Worm (Caenorhabditis elegans) whole organism, early embryonic: ENCODE results near the gene ttr-28.
A peak's percentile ranks its signal among the peaks of the same experiment; 100 is the strongest.

Experiments used
- B0310.2 ChIP-seq: sonication (generic microtip); optimal IDR thresholded peaks from 2 replicates; lab custom pipeline; 2016; ENCODE audit warnings: mild to moderate bottlenecking, missing genetic modification characterization, missing compliant biosample characterization
- F13C5.2 ChIP-seq: sonication (generic microtip); optimal IDR thresholded peaks from 2 replicates; lab custom pipeline; 2017; ENCODE audit warnings: mild to moderate bottlenecking, missing genetic modification characterization, inconsistent platforms, missing compliant biosample characterization
- aly-1 ChIP-seq: sonication (generic microtip); optimal IDR thresholded peaks from 2 replicates; lab custom pipeline; 2016; ENCODE audit warnings: missing genetic modification characterization, missing compliant biosample characterization
- ama-1 ChIP-seq: fragments of 150-350 bp; optimal IDR thresholded peaks from 2 replicates; lab custom pipeline; 2014
- ceh-13 ChIP-seq: fragments of 200-800 bp; sonication (Bioruptor generic); optimal IDR thresholded peaks from 2 replicates; lab custom pipeline; 2018; ENCODE audit warnings: mild to moderate bottlenecking, missing genetic modification characterization, missing compliant biosample characterization
- ceh-36 ChIP-seq: sonication (generic microtip); optimal IDR thresholded peaks from 2 replicates; lab custom pipeline; 2016; ENCODE audit warnings: missing genetic modification characterization, inconsistent platforms, missing compliant biosample characterization
- ets-7 ChIP-seq: sonication (generic microtip); optimal IDR thresholded peaks from 2 replicates; lab custom pipeline; 2016; ENCODE audit warnings: missing genotype, missing genetic modification characterization, missing compliant biosample characterization
- flt-1 ChIP-seq: fragments of 200-800 bp; sonication (Bioruptor generic); IDR thresholded peaks from 2 replicates; pipeline ENCODE4 v1.3.6; 2022; ENCODE audit warnings: missing genetic modification characterization, missing compliant biosample characterization
- hmbx-1 ChIP-seq: sonication (generic microtip); optimal IDR thresholded peaks from 2 replicates; lab custom pipeline; 2016; ENCODE audit warnings: mild to moderate bottlenecking, missing genetic modification characterization, missing compliant biosample characterization
- hmg-4 ChIP-seq: fragments of 200-800 bp; sonication (Bioruptor generic); optimal IDR thresholded peaks from 2 replicates; lab custom pipeline; 2018; ENCODE audit warnings: mild to moderate bottlenecking, missing genetic modification characterization, missing compliant biosample characterization
- hnd-1 ChIP-seq: sonication (generic microtip); optimal IDR thresholded peaks from 2 replicates; lab custom pipeline; 2016; ENCODE audit warnings: missing genetic modification characterization, missing compliant biosample characterization
- pes-1 ChIP-seq: fragments of 200-800 bp; sonication (Bioruptor generic); IDR thresholded peaks from 2 replicates; pipeline ENCODE4 v1.3.6; 2022; ENCODE audit warnings: missing genetic modification reagents, missing genetic modification characterization, missing compliant biosample characterization
- scrt-1 ChIP-seq: fragments of 200-800 bp; sonication (Bioruptor generic); IDR thresholded peaks from 2 replicates; pipeline ENCODE4 v1.3.6; 2022; ENCODE audit warnings: missing genetic modification characterization, missing compliant biosample characterization
- sea-1 ChIP-seq: fragments of 200-800 bp; sonication (Bioruptor generic); conservative IDR thresholded peaks from 2 replicates; pipeline ENCODE4 v1.3.6; 2022; ENCODE audit warnings: missing genetic modification characterization, missing compliant biosample characterization
- tbx-11 ChIP-seq: fragments of 200-800 bp; sonication (Bioruptor generic); IDR thresholded peaks from 2 replicates; pipeline ENCODE4 v1.3.6; 2022; ENCODE audit warnings: missing genetic modification characterization, missing compliant biosample characterization
- tbx-37 ChIP-seq: fragments of 200-800 bp; sonication (Bioruptor generic); conservative IDR thresholded peaks from 2 replicates; pipeline ENCODE4 v1.3.6; 2022; ENCODE audit warnings: missing genetic modification reagents, missing genetic modification characterization, missing compliant biosample characterization
- tra-4 ChIP-seq: sonication (generic microtip); optimal IDR thresholded peaks from 2 replicates; lab custom pipeline; 2017; ENCODE audit warnings: missing genetic modification characterization, missing compliant biosample characterization

Gene ttr-28

DNA sequence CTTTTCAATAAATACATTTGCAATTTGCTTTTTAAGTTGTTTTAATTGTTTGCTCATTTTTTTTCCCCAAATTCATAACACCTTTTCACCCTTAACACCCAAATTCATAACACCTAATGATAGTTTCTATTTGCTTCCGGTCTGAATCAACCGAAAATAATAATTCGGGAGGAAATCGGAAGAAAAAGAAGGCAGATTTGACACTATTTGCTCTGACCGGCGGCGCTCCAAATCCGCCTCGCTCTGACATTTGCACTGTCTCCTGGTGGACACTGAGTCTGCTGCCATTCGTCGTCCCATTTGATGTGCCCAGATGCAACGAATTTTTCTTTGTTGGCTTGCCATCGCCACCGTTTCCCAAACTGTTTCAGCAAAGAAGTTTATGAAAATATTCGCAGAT, 19.2 kb upstream of the ttr-28 start, which contains the start of gene pqn-67:
Gene pqn-67 (plus strand): TSS at position 301 of the 400 bp plus-strand sequence.
- TF ChIP-seq ceh-36 (no peak), sea-1 (no peak), ceh-13 (GFP tag; lab: Kevin White, UChicago) (no peak), ama-1 (lab: Kevin White, UChicago) (no peak), aly-1 (tag; lab: Kevin White, UChicago) (no peak), B0310.2 (tag; lab: Kevin White, UChicago) (no peak)

DNA sequence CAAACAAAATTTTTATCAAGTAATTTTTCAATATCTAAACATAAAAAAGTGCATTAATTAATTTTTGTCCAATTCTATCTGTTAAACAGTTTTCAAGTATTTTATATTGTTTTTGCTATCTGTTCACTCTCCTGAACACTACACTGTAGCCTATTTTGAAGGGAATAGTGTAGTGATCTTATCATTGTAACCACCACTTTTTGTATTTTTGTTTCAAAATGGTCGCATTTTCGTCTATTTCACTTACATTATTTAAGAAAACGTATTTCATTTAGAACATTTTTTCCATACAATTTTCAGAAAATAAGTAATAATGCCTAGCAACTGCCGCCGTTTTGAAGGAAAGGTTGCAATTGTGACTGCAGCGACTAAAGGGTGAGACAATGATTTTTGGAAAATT, 17.3 kb upstream of the ttr-28 start, which contains the start of gene dhrs-4:
Gene dhrs-4 (plus strand): TSS at position 301 of the 400 bp plus-strand sequence.
- TF ChIP-seq sea-1 (no peak), ceh-13 (GFP tag; lab: Kevin White, UChicago) (no peak), scrt-1 (no peak), tbx-11 (GFP tag; lab: Robert Waterston, UW) (no peak), flt-1 (no peak), hnd-1 (tag; lab: Kevin White, UChicago) (no peak), hmg-4 (no peak), tbx-37 (GFP tag; lab: Robert Waterston, UW) (no peak), aly-1 (tag; lab: Kevin White, UChicago) (no peak)

DNA sequence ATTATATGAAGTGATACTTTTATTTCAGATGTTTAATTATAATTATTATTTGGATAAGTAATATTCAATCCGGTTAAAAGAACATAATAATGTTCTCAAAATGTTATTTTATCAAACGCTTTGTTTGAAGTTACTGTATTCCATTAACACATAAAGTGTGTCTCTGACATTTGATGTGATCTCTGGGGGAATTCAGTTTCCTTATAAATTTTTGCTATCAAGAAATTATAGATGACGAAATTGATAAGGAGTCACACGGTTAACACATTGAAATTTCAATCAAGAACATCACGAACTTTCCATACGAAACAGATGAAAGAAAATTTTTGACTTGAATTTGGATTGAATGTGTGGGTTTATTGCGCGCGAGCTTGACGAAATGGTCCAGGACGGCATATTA, 16.7 kb upstream of the ttr-28 start:
- TF ChIP-seq hnd-1 (tag; lab: Kevin White, UChicago) (no peak), sea-1 (no peak)

DNA sequence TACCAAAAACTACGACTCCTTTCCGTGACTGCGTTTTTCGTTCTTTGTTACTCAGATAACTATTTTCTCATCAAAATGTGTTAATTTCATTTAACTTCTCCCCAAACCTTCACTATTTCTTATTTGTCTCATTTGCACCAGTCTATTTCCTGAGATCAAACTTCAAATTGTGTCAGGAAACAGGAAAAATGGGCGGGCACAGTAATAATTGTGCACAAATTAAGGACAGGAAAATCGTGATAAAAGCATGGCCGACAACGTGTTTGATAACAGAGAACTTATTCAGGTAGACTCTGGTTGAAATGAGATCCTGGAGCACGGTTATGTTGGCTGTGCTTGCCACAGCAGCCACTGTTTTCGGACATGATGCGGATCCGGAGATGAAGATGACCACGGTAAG, 14.7 kb upstream of the ttr-28 start, which contains the start of gene lipl-1:
Gene lipl-1 (plus strand): TSS at position 282 of the 400 bp plus-strand sequence.
- TF ChIP-seq ceh-36 (no peak), ceh-13 (GFP tag; lab: Kevin White, UChicago) (no peak), F13C5.2 (no peak), flt-1 (no peak), ets-7 (tag; lab: Kevin White, UChicago) (no peak), scrt-1 (no peak), pes-1 (GFP tag; lab: Robert Waterston, UW) (no peak), tra-4 (no peak), tbx-11 (GFP tag; lab: Robert Waterston, UW) (no peak), aly-1 (tag; lab: Kevin White, UChicago) (no peak)

DNA sequence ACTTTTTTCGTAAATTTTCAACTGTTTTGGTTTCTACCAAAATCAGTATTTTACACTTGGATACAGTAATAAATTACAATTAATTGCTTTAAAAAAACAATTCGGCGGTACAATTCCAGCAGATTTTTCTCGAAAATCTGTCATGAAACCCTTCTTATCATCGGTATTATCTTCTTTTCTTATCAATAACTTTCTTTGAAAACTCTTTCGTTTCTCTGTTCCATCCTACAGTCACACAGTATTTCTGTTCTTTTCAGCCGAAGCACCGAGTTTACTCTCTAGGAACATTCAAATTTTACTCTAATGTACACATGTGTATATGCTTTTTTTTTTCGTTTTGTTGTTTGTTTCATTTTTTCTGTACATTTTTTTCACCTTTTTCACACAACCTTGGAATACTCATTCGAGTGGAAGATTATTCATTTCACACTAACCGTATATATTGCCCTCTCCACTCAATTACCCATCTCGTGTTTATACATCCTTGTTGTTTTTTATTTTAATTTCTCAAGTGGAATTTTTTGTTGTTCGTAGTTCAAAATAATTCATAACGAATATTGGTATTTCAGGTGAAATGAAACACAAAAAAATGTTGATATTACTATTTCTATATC, 4.7 kb upstream of the ttr-28 start, which contains the start of gene nid-1:
Gene nid-1 (plus strand): TSS at position 564 of the 614 bp plus-strand sequence.
- no peak for TF ChIP-seq ama-1 (lab: Kevin White, UChicago)
- no peak for TF ChIP-seq pes-1 (GFP tag; lab: Robert Waterston, UW)
- no peak for TF ChIP-seq tra-4
- no peak for TF ChIP-seq ceh-36
- TF ChIP-seq scrt-1: no peak
- no peak for TF ChIP-seq aly-1 (tag; lab: Kevin White, UChicago)
- TF ChIP-seq flt-1: no peak
- TF ChIP-seq ceh-13 (GFP tag; lab: Kevin White, UChicago): no peak
- no peak for TF ChIP-seq F13C5.2
- no peak for TF ChIP-seq hmbx-1 (tag; lab: Kevin White, UChicago)
- no peak for TF ChIP-seq B0310.2 (tag; lab: Kevin White, UChicago)
- no peak for TF ChIP-seq ets-7 (tag; lab: Kevin White, UChicago)
- no peak for TF ChIP-seq hmg-4
- no peak for TF ChIP-seq sea-1

DNA sequence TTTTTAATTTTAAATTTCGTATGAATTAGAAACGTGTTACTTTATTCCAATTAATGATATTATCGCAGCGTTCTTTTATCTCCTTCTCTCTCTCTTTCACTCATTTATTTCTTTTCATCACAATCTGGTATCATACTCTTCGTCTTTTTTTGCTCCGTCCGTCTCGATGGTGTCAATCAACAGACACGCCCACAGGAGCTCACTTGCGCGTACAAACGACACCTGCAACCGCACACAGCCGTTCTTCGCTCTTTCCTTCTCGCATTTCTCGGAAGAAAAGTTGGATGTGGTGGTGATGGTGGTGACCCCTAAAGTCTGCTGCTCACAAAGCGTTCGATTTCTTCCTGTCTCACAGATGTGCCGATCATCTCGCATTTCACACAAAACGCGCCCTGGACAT, 3.6 kb upstream of the ttr-28 start:
- TF ChIP-seq ama-1 (lab: Kevin White, UChicago) (no peak), tra-4 (no peak), hmg-4 (peak; percentile 8)

DNA sequence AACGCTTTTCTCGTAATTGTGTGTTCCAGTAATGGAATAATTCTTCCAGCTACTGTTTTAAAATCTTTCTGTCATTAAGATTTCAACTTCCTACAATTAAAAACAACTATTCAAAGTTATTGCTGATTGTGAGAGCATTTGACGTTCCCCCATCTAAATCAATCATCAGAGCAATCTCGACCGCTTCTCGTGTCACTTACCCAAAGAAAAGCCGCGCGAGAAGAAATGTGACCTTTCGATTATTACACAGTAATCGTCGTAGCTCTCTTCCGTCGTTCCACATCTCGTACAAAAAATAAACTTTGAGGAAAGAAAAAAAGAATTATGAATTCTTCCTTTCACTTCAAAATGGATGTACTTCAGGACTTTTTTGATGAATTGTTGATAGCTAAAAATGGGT, 2.5 kb upstream of the ttr-28 start:
- TF ChIP-seq flt-1: no peak

DNA sequence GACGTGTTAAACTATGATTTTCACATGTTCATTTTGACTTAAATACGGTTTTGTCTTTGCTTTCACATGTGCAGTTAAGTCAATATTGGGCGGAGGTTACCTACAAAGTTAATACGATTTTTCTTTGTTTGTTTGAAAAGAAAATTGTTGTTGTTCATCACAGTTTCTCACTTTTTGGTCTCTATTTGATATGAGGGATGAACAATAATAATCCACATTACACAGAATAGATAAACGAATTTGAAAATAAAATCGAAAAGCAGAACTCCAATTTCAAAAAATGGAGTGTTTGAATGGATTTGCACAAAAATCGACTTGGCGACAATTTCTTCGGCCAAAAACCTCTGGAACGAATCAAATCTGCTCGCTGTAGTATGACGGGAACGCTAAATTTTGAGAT, 1.8 kb upstream of the ttr-28 start, which contains the start of gene ttr-29:
Gene ttr-29 (minus strand): TSS at position 101 of the 400 bp plus-strand sequence.
- no peak for TF ChIP-seq tra-4
- TF ChIP-seq flt-1: no peak
- TF ChIP-seq tbx-37 (GFP tag; lab: Robert Waterston, UW): no peak
- no peak for TF ChIP-seq scrt-1
- no peak for TF ChIP-seq ceh-13 (GFP tag; lab: Kevin White, UChicago)
- no peak for TF ChIP-seq ceh-36
- TF ChIP-seq hmbx-1 (tag; lab: Kevin White, UChicago): no peak

DNA sequence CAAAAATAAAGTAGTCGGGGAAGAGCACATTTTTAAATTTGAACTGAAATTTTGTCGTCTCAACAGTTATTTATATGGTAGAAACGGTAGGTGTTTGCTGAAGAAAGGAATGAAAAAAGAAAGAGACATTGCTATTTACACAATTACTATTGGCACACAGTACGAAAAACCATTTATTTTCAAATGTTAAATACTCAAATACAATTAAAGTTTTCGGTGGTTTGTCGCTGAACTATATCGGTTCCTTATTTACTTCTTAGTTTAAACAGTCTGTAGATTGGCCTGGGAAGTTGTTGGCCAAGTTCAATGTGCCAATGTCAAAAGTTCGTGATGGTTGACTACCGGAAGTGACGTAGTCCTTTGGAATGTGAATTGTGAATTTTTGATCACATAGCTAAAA, 920 bp downstream of the ttr-28 start, which contains the start of gene ttr-27:
Gene ttr-27 (minus strand): TSS at position 45 of the 400 bp plus-strand sequence.
- TF ChIP-seq ceh-36 (no peak), flt-1 (no peak), ets-7 (tag; lab: Kevin White, UChicago) (no peak), aly-1 (tag; lab: Kevin White, UChicago) (no peak), tra-4 (no peak), scrt-1 (no peak), ceh-13 (GFP tag; lab: Kevin White, UChicago) (no peak), B0310.2 (tag; lab: Kevin White, UChicago) (no peak), hnd-1 (tag; lab: Kevin White, UChicago) (no peak), hmbx-1 (tag; lab: Kevin White, UChicago) (no peak), ama-1 (lab: Kevin White, UChicago) (no peak), tbx-11 (GFP tag; lab: Robert Waterston, UW) (no peak), hmg-4 (no peak), sea-1 (no peak), pes-1 (GFP tag; lab: Robert Waterston, UW) (no peak), F13C5.2 (no peak), tbx-37 (GFP tag; lab: Robert Waterston, UW) (no peak)
